Worm (Caenorhabditis elegans) whole organism, L4 larva: ENCODE data around the gene srd-13.

Experiments
- D1046.2 ChIP-seq: fragments of 200-800 bp; sonication (Bioruptor generic); IDR thresholded peaks from 2 replicates; pipeline ENCODE4 v1.3.6; 2022; ENCODE audit warnings: missing genetic modification characterization, missing compliant biosample characterization
- F10B5.3 ChIP-seq: sonication (generic microtip); optimal IDR thresholded peaks from 2 replicates; lab custom pipeline; 2016; ENCODE audit warnings: mild to moderate bottlenecking, missing genetic modification characterization, missing compliant biosample characterization
- F37D6.2 ChIP-seq: sonication (generic microtip); optimal IDR thresholded peaks from 2 replicates; lab custom pipeline; 2016; ENCODE audit warnings: mild to moderate bottlenecking, missing genetic modification characterization, missing compliant biosample characterization
- F44E2.7 ChIP-seq: fragments of 200-800 bp; sonication (Bioruptor generic); IDR thresholded peaks from 2 replicates; pipeline ENCODE4 v2.1.2; 2022; ENCODE audit warnings: missing genetic modification characterization, missing compliant biosample characterization
- F49E8.2 ChIP-seq: sonication (generic microtip); optimal IDR thresholded peaks from 2 replicates; lab custom pipeline; 2016; ENCODE audit warnings: missing compliant biosample characterization, mild to moderate bottlenecking, missing genetic modification characterization, borderline replicate concordance
- R02D3.7 ChIP-seq: fragments of 150-350 bp; sonication (generic microtip); optimal IDR thresholded peaks from 3 replicates; lab custom pipeline; 2014; ENCODE audit warnings: missing biosample characterization, missing genetic modification characterization
- T20F7.1 ChIP-seq: fragments of 200-800 bp; sonication (Bioruptor generic); optimal IDR thresholded peaks from 2 replicates; lab custom pipeline; 2018; ENCODE audit warnings: mild to moderate bottlenecking, missing genetic modification characterization, missing compliant biosample characterization
- Y105C5A.15 ChIP-seq: fragments of 200-800 bp; sonication (Bioruptor generic); IDR thresholded peaks from 2 replicates; pipeline ENCODE4 v1.3.6; 2022; ENCODE audit warnings: missing genetic modification characterization, missing compliant biosample characterization
- Y48G9A.11 ChIP-seq: fragments of 200-800 bp; sonication (Bioruptor generic); IDR thresholded peaks from 2 replicates; pipeline ENCODE4 v1.3.6; 2022; ENCODE audit warnings: missing genetic modification reagents, missing genetic modification characterization, missing compliant biosample characterization
- ZK337.2 ChIP-seq: fragments of 200-800 bp; sonication (Bioruptor generic); IDR thresholded peaks from 2 replicates; pipeline ENCODE4 v1.3.6; 2022; ENCODE audit warnings: missing genetic modification reagents, missing genetic modification characterization, missing compliant biosample characterization
- ama-1 ChIP-seq: fragments of 150-350 bp; optimal IDR thresholded peaks from 2 replicates; lab custom pipeline; 2014; ENCODE audit warnings: inconsistent platforms, mixed read lengths
- arid-1 ChIP-seq: fragments of 200-800 bp; sonication (Bioruptor generic); conservative IDR thresholded peaks from 2 replicates; pipeline ENCODE4 v1.3.6; 2022; ENCODE audit warnings: missing genetic modification reagents, missing genetic modification characterization, missing compliant biosample characterization
- attf-4 ChIP-seq: sonication (generic microtip); optimal IDR thresholded peaks from 3 replicates; lab custom pipeline; 2017; ENCODE audit warnings: missing biosample characterization, missing genetic modification characterization
- ceh-32 ChIP-seq: sonication (generic microtip); optimal IDR thresholded peaks from 2 replicates; lab custom pipeline; 2016; ENCODE audit warnings: mild to moderate bottlenecking, missing genetic modification characterization, missing compliant biosample characterization; ENCODE audit not compliant: poor library complexity
- ceh-44 ChIP-seq: fragments of 200-800 bp; sonication (Bioruptor generic); IDR thresholded peaks from 2 replicates; pipeline ENCODE4 v1.3.6; 2022; ENCODE audit warnings: missing genetic modification reagents, missing genetic modification characterization, missing compliant biosample characterization
- ceh-62 ChIP-seq: sonication (generic microtip); optimal IDR thresholded peaks from 2 replicates; lab custom pipeline; 2017; ENCODE audit warnings: missing biosample characterization, missing genetic modification characterization
- ces-1 ChIP-seq: fragments of 150-350 bp; sonication (generic microtip); optimal IDR thresholded peaks from 4 replicates; lab custom pipeline; 2014; ENCODE audit warnings: missing biosample characterization, missing genetic modification reagents, missing genetic modification characterization
- cey-2 ChIP-seq: sonication (generic microtip); optimal IDR thresholded peaks from 3 replicates; lab custom pipeline; 2017; ENCODE audit warnings: missing genetic modification characterization, mild to moderate bottlenecking, missing compliant biosample characterization, antibody characterized with exemption, borderline replicate concordance; ENCODE audit not compliant: insufficient read depth
- daf-19 ChIP-seq: fragments of 200-800 bp; sonication (Bioruptor generic); conservative IDR thresholded peaks from 2 replicates; pipeline ENCODE4 v1.3.6; 2022; ENCODE audit warnings: missing genetic modification characterization, missing compliant biosample characterization
- daf-8 ChIP-seq: fragments of 200-800 bp; sonication (Bioruptor generic); IDR thresholded peaks from 2 replicates; pipeline ENCODE4 v1.3.6; 2022; ENCODE audit warnings: missing genetic modification characterization, missing compliant biosample characterization
- dmd-8 ChIP-seq: fragments of 200-800 bp; sonication (Bioruptor generic); IDR thresholded peaks from 2 replicates; pipeline ENCODE4 v1.3.6; 2022; ENCODE audit warnings: missing genetic modification characterization, missing compliant biosample characterization
- egl-27 ChIP-seq: sonication (generic microtip); optimal IDR thresholded peaks from 3 replicates; lab custom pipeline; 2017; ENCODE audit warnings: missing biosample characterization, missing genetic modification reagents, missing genetic modification characterization
- fkh-10 ChIP-seq: fragments of 150-350 bp; optimal IDR thresholded peaks from 2 replicates; lab custom pipeline; 2014; ENCODE audit warnings: missing biosample characterization, missing genetic modification reagents, missing genetic modification characterization
- gei-8 ChIP-seq: fragments of 200-800 bp; sonication (Bioruptor generic); optimal IDR thresholded peaks from 2 replicates; lab custom pipeline; 2018; ENCODE audit warnings: mild to moderate bottlenecking, missing genetic modification characterization, missing compliant biosample characterization
- hif-1 ChIP-seq, 2 experiments: sonication (generic microtip); optimal IDR thresholded peaks; 2 replicates each; lab custom pipeline; 2016 to 2017; ENCODE audit warnings: missing compliant biosample characterization in 2 of 2, missing genetic modification characterization in 2 of 2, missing genetic modification reagents in 2 of 2, missing genotype in 2 of 2, mild to moderate bottlenecking in 1 of 2
- hmg-1.1 ChIP-seq: fragments of 200-800 bp; sonication (Bioruptor generic); IDR thresholded peaks from 2 replicates; pipeline ENCODE4 v1.3.6; 2022; ENCODE audit warnings: missing genetic modification reagents, missing genetic modification characterization, missing compliant biosample characterization
- jun-1 ChIP-seq: fragments of 150-350 bp; optimal IDR thresholded peaks from 2 replicates; lab custom pipeline; 2014; ENCODE audit warnings: missing biosample characterization, missing genetic modification reagents, missing genetic modification characterization
- lim-7 ChIP-seq: fragments of 200-800 bp; sonication (Bioruptor generic); IDR thresholded peaks from 2 replicates; pipeline ENCODE4 v1.3.6; 2022; ENCODE audit warnings: missing genetic modification characterization, missing compliant biosample characterization
- lin-13 ChIP-seq: fragments of 150-350 bp; optimal IDR thresholded peaks from 2 replicates; lab custom pipeline; 2014; ENCODE audit warnings: missing biosample characterization, missing genetic modification reagents, missing genetic modification characterization
- lin-38 ChIP-seq: fragments of 200-800 bp; sonication (Bioruptor generic); IDR thresholded peaks from 2 replicates; pipeline ENCODE4 v1.3.6; 2022; ENCODE audit warnings: missing genetic modification reagents, missing genetic modification characterization, missing compliant biosample characterization
- lir-3 ChIP-seq: sonication (generic microtip); optimal IDR thresholded peaks from 2 replicates; lab custom pipeline; 2016; ENCODE audit warnings: mild to moderate bottlenecking, missing genetic modification characterization, missing compliant biosample characterization
- mep-1 ChIP-seq: fragments of 150-350 bp; sonication (generic microtip); optimal IDR thresholded peaks from 3 replicates; lab custom pipeline; 2014; ENCODE audit warnings: missing biosample characterization, missing genetic modification characterization
- mxl-3 ChIP-seq: fragments of 200-800 bp; sonication (Bioruptor generic); optimal IDR thresholded peaks from 2 replicates; lab custom pipeline; 2018; ENCODE audit warnings: mild to moderate bottlenecking, missing genetic modification characterization, missing compliant biosample characterization
- nhr-102 ChIP-seq: sonication (generic microtip); optimal IDR thresholded peaks from 2 replicates; lab custom pipeline; 2016; ENCODE audit warnings: mild to moderate bottlenecking, missing genetic modification characterization, moderate library complexity, missing compliant biosample characterization
- nhr-11 ChIP-seq: fragments of 150-350 bp; optimal IDR thresholded peaks from 2 replicates; lab custom pipeline; 2014; ENCODE audit warnings: missing biosample characterization, missing genetic modification characterization
- nhr-25 ChIP-seq: sonication (generic microtip); optimal IDR thresholded peaks from 2 replicates; lab custom pipeline; 2017; ENCODE audit warnings: missing genetic modification characterization, mild to moderate bottlenecking, missing compliant biosample characterization, antibody characterized with exemption, moderate library complexity, borderline replicate concordance; ENCODE audit not compliant: insufficient read depth
- nhr-42 ChIP-seq: fragments of 200-800 bp; sonication (Bioruptor generic); IDR thresholded peaks from 2 replicates; pipeline ENCODE4 v1.3.6; 2022; ENCODE audit warnings: missing genetic modification characterization, missing compliant biosample characterization
- nhr-6 ChIP-seq: fragments of 150-350 bp; optimal IDR thresholded peaks from 2 replicates; lab custom pipeline; 2014; ENCODE audit warnings: missing biosample characterization, missing genetic modification characterization
- nhr-77 ChIP-seq: fragments of 150-350 bp; optimal IDR thresholded peaks from 2 replicates; lab custom pipeline; 2014; ENCODE audit warnings: missing biosample characterization, missing genetic modification characterization
- pha-4 ChIP-seq, 2 experiments: fragments of 150-350 bp in 1 of 2; fragments of 200-800 bp in 1 of 2; sonication (Bioruptor generic) in 1 of 2; IDR thresholded peaks in 1 of 2; optimal IDR thresholded peaks in 1 of 2; 2 replicates each; pipeline versions ENCODE4 v1.3.6 to Lab custom; 2014 to 2022; ENCODE audit warnings: missing genetic modification characterization in 2 of 2, missing genetic modification reagents in 2 of 2, missing biosample characterization in 1 of 2, missing compliant biosample characterization in 1 of 2
- pqm-1 ChIP-seq: sonication (generic microtip); optimal IDR thresholded peaks from 2 replicates; lab custom pipeline; 2017; ENCODE audit warnings: missing biosample characterization, missing genetic modification characterization
- saeg-2 ChIP-seq: fragments of 200-800 bp; sonication (Bioruptor generic); IDR thresholded peaks from 2 replicates; pipeline ENCODE4 v1.3.6; 2022; ENCODE audit warnings: missing genetic modification reagents, missing genetic modification characterization, missing compliant biosample characterization
- snpc-1.2 ChIP-seq: fragments of 200-800 bp; sonication (Bioruptor generic); IDR thresholded peaks from 2 replicates; pipeline ENCODE4 v1.3.6; 2022; ENCODE audit warnings: missing genetic modification reagents, missing genetic modification characterization, missing compliant biosample characterization
- snpc-4 ChIP-seq: fragments of 150-350 bp; optimal IDR thresholded peaks from 2 replicates; lab custom pipeline; 2014; ENCODE audit warnings: missing biosample characterization, missing genetic modification characterization
- spr-1 ChIP-seq: sonication (generic microtip); optimal IDR thresholded peaks from 2 replicates; lab custom pipeline; 2016; ENCODE audit warnings: mild to moderate bottlenecking, missing genetic modification characterization, missing compliant biosample characterization
- spr-3 ChIP-seq: fragments of 200-800 bp; sonication (Bioruptor generic); optimal IDR thresholded peaks from 2 replicates; lab custom pipeline; 2018; ENCODE audit warnings: mild to moderate bottlenecking, missing genetic modification characterization, missing compliant biosample characterization
- unc-62 ChIP-seq, 3 experiments: fragments of 150-350 bp in 1 of 3; sonication (generic microtip); optimal IDR thresholded peaks in 2 of 3; peaks in 1 of 3; 1 replicate in 1 of 3; 2 replicates in 2 of 3; lab custom pipeline; 2014 to 2017; ENCODE audit warnings: missing biosample characterization in 3 of 3, missing genetic modification characterization in 3 of 3, missing genetic modification reagents in 3 of 3, missing genotype in 1 of 3
- zfp-2 ChIP-seq: sonication (generic microtip); optimal IDR thresholded peaks from 2 replicates; lab custom pipeline; 2016; ENCODE audit warnings: mild to moderate bottlenecking, missing genetic modification characterization, missing compliant biosample characterization
- zfp-3 ChIP-seq: fragments of 200-800 bp; sonication (Bioruptor generic); conservative IDR thresholded peaks from 2 replicates; pipeline ENCODE4 v1.3.6; 2022; ENCODE audit warnings: missing genetic modification reagents, missing genetic modification characterization, missing compliant biosample characterization
- ztf-11 ChIP-seq: fragments of 150-350 bp; optimal IDR thresholded peaks from 2 replicates; lab custom pipeline; 2014; ENCODE audit warnings: missing biosample characterization, missing genetic modification characterization

The srd-13 gene

ce11 chrIV:5607343-5607742 lies 28.1 kb downstream of the srd-13 start (continued):
- TF ChIP-seq lir-3 (tag; lab: Kevin White, UChicago) (no peak), daf-8 (GFP tag; lab: Robert Waterston, UW) (no peak), spr-3 (no peak), arid-1 (GFP tag; lab: Robert Waterston, UW) (0 out of 2 replicates have a peak, but pooled peaks have one; percentile 23), nhr-11 (tag; lab: Kevin White, UChicago) (peak; percentile 96), Y48G9A.11 (GFP tag; lab: Robert Waterston, UW) (no peak), dmd-8 (no peak), ceh-62 (tag; lab: Kevin White, UChicago) (no peak), mep-1 (tag; lab: Kevin White, UChicago) (peak; percentile 94), ceh-32 (tag; lab: Kevin White, UChicago) (no peak), unc-62 (GFP tag; optimal IDR thresholded peaks at IDR 0.05 in 1 of 2; lab: Kevin White, UChicago) (peak in 1 of 2 experiments; percentile 99), unc-62 (tag; optimal IDR thresholded peaks at IDR 0.05; lab: Kevin White, UChicago) (peak; percentile 57), attf-4 (tag; lab: Kevin White, UChicago) (no peak), snpc-1.2 (GFP tag; lab: Robert Waterston, UW) (no peak), F10B5.3 (tag; lab: Kevin White, UChicago) (peak; percentile 20), gei-8 (GFP tag; lab: Kevin White, UChicago) (peak; percentile 68), egl-27 (tag; lab: Kevin White, UChicago) (no peak), nhr-6 (tag; lab: Kevin White, UChicago) (peak; percentile 85), T20F7.1 (peak; percentile 40), snpc-4 (tag; lab: Kevin White, UChicago) (no peak), nhr-25 (tag; lab: Kevin White, UChicago) (peak; percentile 59), pha-4 (GFP tag; IDR thresholded peaks at IDR 0.05; lab: Robert Waterston, UW) (peak; percentile 38; the same call in 1 of the 2 replicates), pha-4 (tag; optimal IDR thresholded peaks at IDR 0.05; lab: Kevin White, UChicago) (peak; percentile 48), nhr-102 (tag; lab: Kevin White, UChicago) (peak; percentile 48), lim-7 (GFP tag; lab: Robert Waterston, UW) (0 out of 2 replicates have a peak, but pooled peaks have one; percentile 28), ama-1 (lab: Kevin White, UChicago) (peak; percentile 61), F44E2.7 (GFP tag; lab: Robert Waterston, UW) (no peak), nhr-77 (tag; lab: Kevin White, UChicago) (peak; percentile 77), zfp-2 (no peak), daf-19 (no peak), jun-1 (peak; percentile 13), ztf-11 (tag; lab: Kevin White, UChicago) (no peak), nhr-42 (GFP tag; lab: Robert Waterston, UW) (no peak), D1046.2 (GFP tag; lab: Robert Waterston, UW) (no peak), ceh-44 (GFP tag; lab: Robert Waterston, UW) (peak; percentile 44; the same call in 1 of the 2 replicates), F49E8.2 (tag; lab: Kevin White, UChicago) (no peak), spr-1 (tag; lab: Kevin White, UChicago) (peak; percentile 56), pqm-1 (tag; lab: Kevin White, UChicago) (no peak), R02D3.7 (tag; lab: Kevin White, UChicago) (no peak), hmg-1.1 (GFP tag; lab: Robert Waterston, UW) (peak; percentile 87), zfp-3 (GFP tag; lab: Robert Waterston, UW) (no peak), ces-1 (GFP tag; lab: Kevin White, UChicago) (no peak), ZK337.2 (GFP tag; lab: Robert Waterston, UW) (no peak), hif-1 (tag; optimal IDR thresholded peaks at IDR 0.05; lab: Kevin White, UChicago) (peak; percentile 39 to 88), lin-38 (GFP tag; lab: Robert Waterston, UW) (peak; percentile 46), Y105C5A.15 (no peak), cey-2 (tag; lab: Kevin White, UChicago) (no peak), mxl-3 (peak; percentile 83), lin-13 (GFP tag; lab: Kevin White, UChicago) (peak; percentile 9), saeg-2 (peak; percentile 54), F37D6.2 (tag; lab: Kevin White, UChicago) (peak; percentile 76), fkh-10 (GFP tag; lab: Kevin White, UChicago) (peak; percentile 62)
